Worm (Caenorhabditis elegans): ENCODE data around the gene W06D11.5.

ce11 chrX:12315268-12315667 is 15.3 kb downstream of the W06D11.5 start, which contains the start of gene xtr-2:
- TF ChIP-seq lsy-12 (tag; optimal IDR thresholded peaks at IDR 0.05) (no peak), ztf-11 (tag; optimal IDR thresholded peaks at IDR 0.05) (no peak), egl-27 (tag; optimal IDR thresholded peaks at IDR 0.05) (no peak), elt-1 (tag; optimal IDR thresholded peaks at IDR 0.05) (no peak), elt-3 (tag; optimal IDR thresholded peaks at IDR 0.05) (no peak)

All from whole organism, L3 larva.